Fruit fly (Drosophila melanogaster) Kc167 (cell line): Measurements from ENCODE around the gene CG33281.

Source experiments
- Myc ChIP-seq: fragments of >200 bp; optimal IDR thresholded peaks from 2 replicates; lab custom pipeline; 2017; ENCODE audit warnings: missing external identifiers
- Sin3A ChIP-seq: fragments of >200 bp; optimal IDR thresholded peaks from 2 replicates; lab custom pipeline; 2018; ENCODE audit warnings: missing external identifiers
- h ChIP-seq: fragments of >200 bp; optimal IDR thresholded peaks from 3 replicates; lab custom pipeline; 2018; ENCODE audit warnings: missing external identifiers
- insv ChIP-seq: fragments of >200 bp; optimal IDR thresholded peaks from 3 replicates; lab custom pipeline; 2018; ENCODE audit warnings: missing external identifiers
- psq ChIP-seq: fragments of >200 bp; optimal IDR thresholded peaks from 2 replicates; lab custom pipeline; 2017; ENCODE audit warnings: missing external identifiers
- ttk ChIP-seq: sonication (Bioruptor generic); optimal IDR thresholded peaks from 2 replicates; lab custom pipeline; 2017; ENCODE audit warnings: missing external identifiers

CG33281 gene

DNA sequence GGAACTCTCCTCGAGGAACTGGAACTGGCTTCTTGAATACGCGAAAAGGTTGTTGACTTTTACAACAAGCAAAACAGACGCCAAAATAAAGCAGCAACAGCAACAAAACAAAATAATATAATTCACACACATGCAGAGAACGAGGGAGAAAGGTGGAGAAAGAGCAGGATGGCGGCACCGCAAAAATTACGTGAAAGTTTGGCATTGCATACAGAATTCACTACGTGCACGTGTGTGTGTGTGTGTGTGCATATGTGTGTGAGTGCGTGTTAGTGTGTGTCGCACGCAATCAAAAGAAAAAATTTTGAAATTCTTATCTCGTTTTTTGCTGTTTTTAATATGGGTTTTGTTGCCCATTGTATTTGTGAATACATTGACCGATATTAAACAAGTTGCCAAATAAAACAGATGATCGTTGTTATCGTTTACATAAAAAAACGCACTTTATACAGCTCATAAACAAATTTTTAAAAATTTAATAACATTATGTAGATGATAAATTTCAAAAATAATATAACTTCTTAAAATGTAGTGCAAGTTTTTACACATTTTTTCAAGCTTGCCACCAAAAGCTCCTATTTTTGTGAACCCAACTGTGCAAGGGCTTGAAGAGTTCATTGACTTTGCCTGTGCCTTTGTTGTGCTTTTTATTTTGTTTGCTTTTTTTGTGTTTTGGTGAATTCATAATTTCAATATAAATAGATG, 17.3 kb downstream of the CG33281 start:
- TF ChIP-seq ttk (lab: Kevin White, UChicago) (no peak), psq (lab: Kevin White, UChicago) (no peak), h (lab: Kevin White, UChicago) (no peak), insv (lab: Kevin White, UChicago) (no peak), Sin3A (no peak), Myc (no peak)

DNA sequence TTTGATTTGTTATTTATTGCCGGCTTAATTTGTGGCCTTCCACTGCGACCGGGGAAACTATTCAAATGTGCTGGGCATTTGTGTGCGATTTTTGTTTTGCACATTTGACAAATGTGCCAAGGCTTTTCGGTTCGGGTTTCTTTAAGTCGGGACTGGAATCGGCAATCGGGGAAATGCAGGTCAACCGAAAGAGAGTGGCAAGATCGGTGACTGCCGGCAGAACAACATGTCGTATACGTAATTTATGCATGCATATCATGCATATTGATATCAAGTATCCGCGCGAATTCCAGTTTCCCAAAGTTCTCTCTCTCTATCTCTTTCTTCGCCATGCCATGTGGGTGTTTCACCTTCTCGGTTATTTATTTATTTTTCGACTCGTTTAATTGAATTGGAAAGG, 18.3 kb downstream of the CG33281 start:
- TF ChIP-seq h (lab: Kevin White, UChicago) (no peak), psq (lab: Kevin White, UChicago) (no peak), Myc (no peak), Sin3A (no peak), insv (lab: Kevin White, UChicago) (no peak), ttk (lab: Kevin White, UChicago) (no peak)

DNA sequence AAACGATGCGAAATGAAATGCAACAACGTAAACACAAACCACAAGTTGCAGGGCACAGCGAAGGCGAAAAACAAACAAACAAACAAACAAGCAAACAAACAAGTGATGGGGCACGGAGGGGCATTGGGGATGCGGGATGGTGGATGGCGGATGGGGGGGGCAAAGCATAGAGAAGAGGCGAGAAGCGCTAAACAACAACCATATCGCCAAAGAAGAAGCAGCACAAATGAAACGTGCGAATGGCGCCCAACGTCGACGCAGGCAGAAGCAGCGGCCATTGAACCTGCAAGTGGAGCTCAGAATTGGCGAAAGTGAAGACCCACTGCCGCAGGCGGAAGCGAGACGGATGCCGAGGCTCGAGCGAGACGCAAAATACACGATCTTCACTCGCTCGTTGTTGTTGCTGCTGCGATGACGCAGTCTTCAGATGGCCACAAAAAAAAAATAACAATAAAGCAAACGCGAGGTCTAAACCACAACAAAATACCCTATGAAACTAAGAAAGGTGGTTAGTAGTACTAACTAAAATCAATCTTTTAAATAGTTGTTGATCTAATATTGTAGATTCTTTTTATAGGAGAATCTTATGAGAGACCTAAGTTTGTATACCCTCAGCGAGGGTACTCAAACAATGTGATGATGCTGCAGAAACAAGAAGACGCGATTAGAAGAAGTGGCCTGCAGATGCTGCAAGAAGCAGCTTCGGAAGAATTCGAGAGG, 21.9 kb downstream of the CG33281 start:
- TF ChIP-seq h (lab: Kevin White, UChicago) (no peak), psq (lab: Kevin White, UChicago) (no peak), ttk (lab: Kevin White, UChicago) (no peak), Myc (no peak), insv (lab: Kevin White, UChicago) (no peak), Sin3A (no peak)

DNA sequence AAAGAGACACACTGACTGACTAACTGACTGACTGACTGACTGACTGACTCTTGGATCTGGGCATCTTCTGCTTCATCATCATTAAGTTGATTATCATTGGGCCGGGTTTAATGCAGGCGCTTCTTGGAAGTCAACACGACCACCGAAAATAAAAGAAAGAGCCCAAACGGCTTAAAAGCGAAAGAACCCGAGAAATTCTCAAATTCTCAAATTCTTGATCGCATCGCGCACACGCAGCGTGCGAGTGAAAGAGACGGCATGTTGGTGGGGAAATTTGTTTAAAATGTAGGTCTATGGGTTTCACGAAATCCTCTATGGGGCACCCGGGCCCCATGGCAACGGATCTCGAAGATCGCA, 22.4 kb downstream of the CG33281 start:
- no peak for TF ChIP-seq Myc
- TF ChIP-seq h (lab: Kevin White, UChicago): no peak
- TF ChIP-seq Sin3A: no peak
- TF ChIP-seq ttk (lab: Kevin White, UChicago): no peak
- no peak for TF ChIP-seq insv (lab: Kevin White, UChicago)
- TF ChIP-seq psq (lab: Kevin White, UChicago): no peak

DNA sequence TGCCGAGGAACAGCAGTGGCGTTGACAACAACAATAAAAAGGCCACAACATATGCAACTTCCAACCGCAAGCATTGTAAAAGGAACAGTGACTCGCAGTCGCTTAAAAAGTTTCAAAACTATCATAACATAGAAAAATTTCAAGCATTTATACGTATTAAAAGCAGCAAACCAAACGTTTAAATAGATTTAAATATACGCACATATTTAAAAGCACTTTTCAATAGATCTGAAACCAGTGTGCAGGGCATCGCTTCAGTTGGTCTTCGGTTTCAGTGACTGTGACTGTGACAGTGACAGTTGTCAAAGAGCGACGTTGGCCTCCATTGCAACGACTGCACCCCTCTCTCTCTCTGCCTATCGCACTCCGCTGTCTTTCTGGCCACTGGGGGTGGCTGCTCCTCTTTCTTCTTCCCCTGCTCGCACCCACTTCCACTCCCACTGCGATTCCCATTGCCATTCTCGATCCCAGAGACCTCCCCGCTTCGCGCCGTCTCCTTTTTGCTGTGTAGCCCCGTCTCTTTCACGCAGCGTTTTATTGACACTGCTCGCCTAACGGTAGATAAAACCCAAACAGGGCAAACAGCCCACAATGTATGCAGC, 24.2 kb downstream of the CG33281 start:
- no peak for TF ChIP-seq Sin3A
- no peak for TF ChIP-seq ttk (lab: Kevin White, UChicago)
- no peak for TF ChIP-seq psq (lab: Kevin White, UChicago)

DNA sequence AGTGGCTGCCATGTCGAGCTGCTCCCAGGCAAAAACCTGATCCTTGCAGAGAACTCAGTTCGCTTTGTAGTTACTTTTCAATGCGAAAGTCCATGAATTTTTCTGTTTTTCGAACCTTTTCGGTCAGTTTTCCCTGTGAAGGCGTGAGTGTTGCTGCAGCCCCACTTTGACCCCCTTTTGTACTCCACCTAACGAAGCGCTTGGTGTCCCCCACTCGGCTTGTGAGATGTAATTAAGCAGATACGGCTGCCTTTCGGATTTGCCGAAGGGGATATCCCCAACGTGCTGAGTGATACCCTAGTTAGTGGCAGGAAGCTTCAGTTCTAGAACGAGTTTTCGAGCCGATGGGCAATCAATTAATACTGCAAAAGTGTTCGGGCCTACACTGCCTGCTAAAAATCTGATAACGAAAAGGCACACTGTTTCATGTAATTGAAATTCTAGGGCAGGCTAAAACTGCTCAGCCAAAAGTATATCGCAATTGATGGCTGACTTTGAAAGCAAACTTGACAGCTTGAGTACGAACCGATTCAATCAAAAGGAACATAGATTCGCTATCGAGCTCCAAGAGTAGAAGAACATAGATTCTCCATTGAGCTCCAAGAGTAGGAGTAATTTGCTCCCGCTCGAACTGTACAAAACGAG, 27.7 kb downstream of the CG33281 start:
- TF ChIP-seq psq (lab: Kevin White, UChicago) (no peak), h (lab: Kevin White, UChicago) (no peak), Sin3A (no peak), Myc (no peak), ttk (lab: Kevin White, UChicago) (no peak)

DNA sequence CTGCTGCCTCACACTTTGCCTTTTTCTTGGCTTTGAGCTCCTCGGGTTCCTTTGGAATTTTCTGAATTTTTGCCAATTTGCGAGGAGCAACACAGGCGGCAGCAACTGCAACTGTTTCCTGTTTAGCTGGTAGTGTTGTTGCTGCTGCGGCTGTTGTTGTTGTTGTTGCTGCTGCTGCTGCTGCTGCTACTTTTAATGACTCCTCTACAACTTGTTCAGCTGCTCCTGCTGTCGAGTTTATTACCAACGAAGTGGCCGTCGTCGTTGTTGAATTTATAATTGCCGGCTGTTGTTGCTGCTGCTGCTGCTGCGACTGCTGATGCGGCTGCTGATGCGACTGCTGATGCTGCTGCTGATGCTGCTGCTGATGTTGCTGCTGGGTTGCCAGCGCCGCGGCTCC, 28.9 kb downstream of the CG33281 start:
- TF ChIP-seq psq (lab: Kevin White, UChicago): no peak
- no peak for TF ChIP-seq ttk (lab: Kevin White, UChicago)
- no peak for TF ChIP-seq h (lab: Kevin White, UChicago)
- TF ChIP-seq Myc: no peak
- TF ChIP-seq Sin3A: no peak
- no peak for TF ChIP-seq insv (lab: Kevin White, UChicago)

DNA sequence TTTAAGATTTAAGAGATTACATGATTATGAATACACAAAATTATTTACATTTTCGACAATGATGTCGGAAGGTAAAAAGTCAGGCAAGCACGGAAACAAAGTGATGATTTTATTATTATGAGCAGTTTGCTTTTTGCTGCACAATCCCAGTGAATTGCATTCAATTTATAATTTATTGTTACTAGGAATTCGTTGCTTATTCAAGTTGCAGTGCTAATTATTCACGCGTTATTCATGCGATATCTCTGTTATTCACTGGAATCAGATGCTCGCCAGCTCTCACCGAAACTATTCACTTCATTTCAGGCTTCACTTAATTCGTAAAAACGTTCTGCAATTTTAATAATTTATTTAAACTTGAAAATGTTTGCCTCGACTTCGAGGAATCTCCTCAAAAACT, 29.8 kb downstream of the CG33281 start:
- TF ChIP-seq Myc (no peak), h (lab: Kevin White, UChicago) (no peak), Sin3A (no peak), ttk (lab: Kevin White, UChicago) (no peak), psq (lab: Kevin White, UChicago) (no peak), insv (lab: Kevin White, UChicago) (no peak)

DNA sequence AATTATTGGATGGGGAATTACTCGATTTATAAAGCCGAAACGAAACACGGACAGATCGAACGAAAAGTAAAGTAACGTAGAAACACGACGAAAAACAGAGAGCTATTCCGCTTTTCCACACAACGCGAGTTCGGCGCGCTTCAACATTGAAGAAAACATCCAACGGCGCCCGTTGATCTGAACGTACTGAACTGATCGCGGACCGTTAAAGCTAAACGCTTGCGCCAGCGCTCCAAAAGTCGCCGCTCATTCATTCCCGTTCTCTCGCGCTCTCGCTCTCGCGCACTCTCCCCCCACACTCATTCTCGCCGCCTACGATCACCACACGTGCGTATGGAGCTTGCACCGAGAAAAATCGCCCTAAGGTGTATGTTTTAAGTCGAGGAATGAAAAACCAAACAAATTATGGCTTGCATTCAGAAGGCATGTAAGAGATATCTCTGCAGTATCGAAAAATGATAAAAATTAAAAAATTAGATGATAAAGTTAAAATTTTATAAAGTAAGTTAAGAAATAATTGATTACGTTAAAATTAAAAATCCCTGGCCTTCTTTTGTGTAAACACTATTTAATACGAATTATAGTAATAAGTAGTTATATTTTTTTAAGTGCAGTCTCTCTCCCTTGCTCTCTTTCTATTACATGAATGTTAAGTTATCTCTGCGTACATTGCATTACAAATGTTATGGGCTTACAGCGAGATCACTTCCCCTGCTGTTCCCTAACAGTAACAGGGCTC, 30.8 kb downstream of the CG33281 start, which contains the start of gene E23:
Gene E23 (minus strand): TSS at position 188 of the 739 bp plus-strand sequence.
- no peak for TF ChIP-seq Sin3A
- no peak for TF ChIP-seq Myc
- TF ChIP-seq psq (lab: Kevin White, UChicago): no peak
- no peak for TF ChIP-seq h (lab: Kevin White, UChicago)
- TF ChIP-seq ttk (lab: Kevin White, UChicago): no peak
- no peak for TF ChIP-seq insv (lab: Kevin White, UChicago)

DNA sequence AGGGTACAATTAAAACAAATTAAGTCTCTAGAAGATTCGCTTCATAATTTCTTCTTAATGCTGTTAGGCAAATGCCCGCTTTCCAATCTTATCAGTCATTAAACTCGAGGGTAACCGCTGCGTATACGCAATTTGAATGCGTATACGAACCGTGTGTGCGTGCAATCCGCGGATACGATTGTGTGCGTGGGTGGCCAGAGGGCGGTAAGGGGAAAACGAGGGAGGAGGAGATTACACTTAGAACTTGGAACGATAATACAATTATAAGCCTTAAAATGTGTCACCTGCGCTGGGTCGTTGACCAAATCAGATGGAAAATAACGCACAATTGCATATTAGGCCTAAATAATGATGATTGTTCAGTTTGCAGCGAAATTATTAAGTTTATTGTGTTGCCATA, 31.8 kb downstream of the CG33281 start:
- TF ChIP-seq Myc: no peak
- no peak for TF ChIP-seq ttk (lab: Kevin White, UChicago)
- TF ChIP-seq insv (lab: Kevin White, UChicago): no peak
- no peak for TF ChIP-seq h (lab: Kevin White, UChicago)
- no peak for TF ChIP-seq psq (lab: Kevin White, UChicago)
- no peak for TF ChIP-seq Sin3A

DNA sequence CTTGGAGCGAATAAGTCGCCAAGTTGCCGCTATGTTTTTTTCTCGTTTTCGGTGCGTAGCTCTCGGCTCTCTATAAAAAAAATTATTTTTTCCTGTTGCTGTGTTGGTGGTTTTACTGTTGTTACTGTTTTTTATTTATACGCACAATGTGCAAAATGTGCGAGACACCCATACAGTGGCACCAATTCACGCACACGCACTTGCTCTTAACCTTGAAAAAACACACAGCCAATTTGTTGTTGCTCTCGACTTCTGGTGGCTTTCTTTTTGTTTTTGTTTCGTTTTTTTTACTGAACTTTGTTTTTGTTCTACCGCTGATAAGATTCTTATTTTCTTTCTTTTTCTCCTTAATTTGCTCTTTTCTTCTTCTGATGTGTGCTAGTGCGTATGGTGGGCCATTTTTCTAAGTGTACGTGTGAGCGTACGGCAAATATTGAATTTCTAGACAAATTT, 32.2 kb downstream of the CG33281 start:
- TF ChIP-seq Myc (no peak), Sin3A (no peak), ttk (lab: Kevin White, UChicago) (no peak), h (lab: Kevin White, UChicago) (no peak), psq (lab: Kevin White, UChicago) (no peak), insv (lab: Kevin White, UChicago) (no peak)
